Fruit fly (Drosophila melanogaster) whole organism, adult: Measurements from ENCODE around the gene cnc.

ENCODE experiments used
- CG11617 ChIP-seq: fragments of 200-800 bp; sonication (Bioruptor generic); optimal IDR thresholded peaks from 2 replicates; lab custom pipeline; 2017; ENCODE audit warnings: mild to moderate bottlenecking, missing biosample characterization, missing genetic modification reagents, missing genetic modification characterization
- CG12768 ChIP-seq: fragments of 200-800 bp; sonication (Bioruptor generic); optimal IDR thresholded peaks from 2 replicates; lab custom pipeline; 2017; ENCODE audit warnings: missing biosample characterization, missing genetic modification characterization, mild to moderate bottlenecking, moderate library complexity, missing genetic modification reagents
- CG14711 ChIP-seq: fragments of 200-800 bp; sonication (Bioruptor generic); optimal IDR thresholded peaks from 2 replicates; lab custom pipeline; 2018; ENCODE audit warnings: missing biosample characterization, mild to moderate bottlenecking, missing genetic modification characterization, moderate library complexity
- CG1620 ChIP-seq: fragments of 200-800 bp; sonication (Bioruptor generic); optimal IDR thresholded peaks from 2 replicates; lab custom pipeline; 2016; ENCODE audit warnings: missing biosample characterization, missing genetic modification characterization
- CG33017 ChIP-seq: fragments of 200-800 bp; sonication (Bioruptor generic); optimal IDR thresholded peaks from 2 replicates; lab custom pipeline; 2018; ENCODE audit warnings: missing biosample characterization, mild to moderate bottlenecking, missing genetic modification characterization, moderate library complexity
- CG5204 ChIP-seq: fragments of 200-800 bp; sonication (Bioruptor generic); optimal IDR thresholded peaks from 2 replicates; lab custom pipeline; 2016; ENCODE audit warnings: missing biosample characterization, missing genetic modification characterization
- CG7045 ChIP-seq: fragments of 200-800 bp; sonication (Bioruptor generic); optimal IDR thresholded peaks from 2 replicates; lab custom pipeline; 2017; ENCODE audit warnings: missing biosample characterization, mild to moderate bottlenecking, missing genetic modification characterization
- CG7101 ChIP-seq: fragments of 200-800 bp; sonication (Bioruptor generic); optimal IDR thresholded peaks from 2 replicates; lab custom pipeline; 2018; ENCODE audit warnings: missing biosample characterization, mild to moderate bottlenecking, missing genetic modification characterization, moderate library complexity
- Clk ChIP-seq: fragments of 200-800 bp; sonication (Bioruptor generic); optimal IDR thresholded peaks from 2 replicates; lab custom pipeline; 2017; ENCODE audit warnings: missing biosample characterization, missing genetic modification characterization
- Crg-1 ChIP-seq: fragments of 200-800 bp; sonication (Bioruptor generic); optimal IDR thresholded peaks from 2 replicates; lab custom pipeline; 2016; ENCODE audit warnings: missing biosample characterization, missing genetic modification characterization
- Hr96 ChIP-seq: fragments of 200-800 bp; sonication (Bioruptor generic); optimal IDR thresholded peaks from 2 replicates; lab custom pipeline; 2016; ENCODE audit warnings: missing biosample characterization, missing genetic modification characterization
- Mnt ChIP-seq: fragments of 200-800 bp; sonication (Bioruptor generic); optimal IDR thresholded peaks from 2 replicates; lab custom pipeline; 2016; ENCODE audit warnings: missing biosample characterization, mild to moderate bottlenecking, missing genetic modification characterization
- bab1 ChIP-seq: fragments of 200-800 bp; sonication (Bioruptor generic); optimal IDR thresholded peaks from 3 replicates; lab custom pipeline; 2019; ENCODE audit warnings: missing biosample characterization, mild to moderate bottlenecking, missing genetic modification characterization, moderate library complexity
- cic ChIP-seq: fragments of 200-800 bp; sonication (Bioruptor generic); optimal IDR thresholded peaks from 2 replicates; lab custom pipeline; 2017; ENCODE audit warnings: missing biosample characterization, mild to moderate bottlenecking, missing genetic modification characterization, moderate library complexity
- cnc ChIP-seq, 2 experiments: fragments of >200 bp; optimal IDR thresholded peaks; 2 replicates each; lab custom pipeline; 2017
- kay ChIP-seq: fragments of 200-800 bp; sonication (Bioruptor generic); peaks from one replicate; lab custom pipeline; 2016; ENCODE audit warnings: missing biosample characterization, missing genetic modification characterization, borderline replicate concordance
- ovo ChIP-seq: fragments of 200-800 bp; sonication (Bioruptor generic); optimal IDR thresholded peaks from 2 replicates; lab custom pipeline; 2016; ENCODE audit warnings: missing biosample characterization, missing genetic modification characterization
- pad ChIP-seq: fragments of 200-800 bp; sonication (Bioruptor generic); optimal IDR thresholded peaks from 3 replicates; lab custom pipeline; 2017; ENCODE audit warnings: missing biosample characterization, missing genetic modification characterization, mild to moderate bottlenecking, moderate library complexity, missing genetic modification reagents
- tj ChIP-seq: fragments of 200-800 bp; sonication (Bioruptor generic); optimal IDR thresholded peaks from 3 replicates; lab custom pipeline; 2017; ENCODE audit warnings: missing biosample characterization, mild to moderate bottlenecking, missing genetic modification characterization, moderate library complexity
- toe ChIP-seq: fragments of 200-800 bp; sonication (Bioruptor generic); optimal IDR thresholded peaks from 2 replicates; lab custom pipeline; 2016; ENCODE audit warnings: missing biosample characterization, missing genetic modification characterization

cnc gene

dm6 chr3R:23248853-23249573 is 22.5 kb upstream of the cnc start, which contains the start of gene CG4467:
Gene CG4467, minus strand, starts transcription at chr3R:23248903.
- TF ChIP-seq ovo (GFP tag; lab: Kevin White, UChicago) (no peak), bab1 (GFP tag; lab: Kevin White, UChicago) (no peak), pad (no peak), toe (GFP tag; lab: Kevin White, UChicago) (no peak), CG5204 (GFP tag; lab: Kevin White, UChicago) (no peak), Clk (GFP tag; lab: Kevin White, UChicago) (no peak), CG1620 (GFP tag; lab: Kevin White, UChicago) (no peak), kay (no peak), CG33017 (tag; lab: Kevin White, UChicago) (no peak), tj (no peak), Mnt (no peak), cnc (optimal IDR thresholded peaks at IDR 0.05; lab: Kevin White, UChicago) (no peak), CG14711 (tag; lab: Kevin White, UChicago) (no peak), CG12768 (GFP tag; lab: Kevin White, UChicago) (no peak), CG7045 (no peak)

DNA sequence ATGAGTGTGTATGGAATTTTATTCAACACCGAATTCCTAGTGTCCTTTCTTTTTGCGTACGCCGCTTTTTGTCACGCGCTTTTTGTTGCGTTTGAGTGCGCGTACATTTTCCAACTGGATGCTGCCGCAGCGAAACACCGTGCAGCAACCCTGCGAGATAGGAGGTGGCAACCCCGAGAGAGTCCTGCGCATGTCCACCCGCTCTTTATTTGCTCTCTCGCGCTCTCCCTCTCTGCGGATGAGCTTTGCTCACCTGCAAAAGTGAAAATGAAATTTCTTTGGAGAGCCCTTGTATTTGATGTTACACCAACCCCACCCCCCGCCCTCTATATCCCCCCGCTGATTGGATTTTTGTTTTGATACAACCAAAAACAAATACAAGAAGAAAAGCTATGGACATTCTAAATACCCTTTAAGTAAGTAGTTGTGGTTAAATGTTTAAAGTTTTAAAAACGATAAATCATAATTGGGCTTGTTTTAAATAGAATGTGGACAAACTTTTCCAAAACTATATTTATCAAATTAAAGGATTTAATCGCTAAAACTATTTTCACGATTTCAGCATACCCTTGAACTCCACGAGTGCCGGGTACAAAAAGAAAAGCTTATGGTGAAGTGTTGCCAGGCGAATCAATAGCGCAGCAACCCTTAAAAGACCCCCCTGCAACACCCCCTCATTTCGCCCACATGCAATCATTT is 13.6 kb upstream of the cnc start:
- TF ChIP-seq Hr96 (no peak), CG12768 (GFP tag; lab: Kevin White, UChicago) (no peak), CG33017 (tag; lab: Kevin White, UChicago) (peak; percentile 18), CG14711 (tag; lab: Kevin White, UChicago) (peak; percentile 85), kay (peak; percentile 25)

DNA sequence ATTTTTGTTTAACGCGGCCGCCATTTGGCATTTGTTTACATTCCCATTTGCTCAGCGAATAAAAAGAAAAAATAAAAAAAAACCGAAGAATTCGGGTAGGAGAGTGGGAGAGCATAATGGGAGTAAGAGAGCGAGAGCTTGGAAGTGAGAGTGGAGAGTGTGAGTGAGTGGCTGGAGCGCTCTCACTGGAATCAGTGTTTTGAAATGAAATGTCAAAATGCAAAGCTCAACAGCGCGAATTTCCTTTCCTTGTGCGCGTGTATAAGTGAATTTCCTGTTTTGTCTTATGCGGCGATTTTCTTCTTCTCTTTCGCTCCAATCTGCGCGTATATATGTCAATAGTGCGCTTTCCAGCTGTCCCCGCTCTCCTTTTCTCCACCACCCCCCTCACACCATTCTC is 12.5 kb upstream of the cnc start:
- TF ChIP-seq tj: no peak
- no peak for TF ChIP-seq CG33017 (tag; lab: Kevin White, UChicago)
- no peak for TF ChIP-seq CG12768 (GFP tag; lab: Kevin White, UChicago)
- no peak for TF ChIP-seq CG14711 (tag; lab: Kevin White, UChicago)
- no peak for TF ChIP-seq toe (GFP tag; lab: Kevin White, UChicago)
- TF ChIP-seq CG5204 (GFP tag; lab: Kevin White, UChicago): no peak
- TF ChIP-seq bab1 (GFP tag; lab: Kevin White, UChicago): no peak
- TF ChIP-seq CG7045: no peak
- TF ChIP-seq cic (GFP tag; lab: Kevin White, UChicago): no peak
- no peak for TF ChIP-seq Crg-1
- no peak for TF ChIP-seq ovo (GFP tag; lab: Kevin White, UChicago)
- TF ChIP-seq cnc (optimal IDR thresholded peaks at IDR 0.05; lab: Kevin White, UChicago): no peak
- TF ChIP-seq Clk (GFP tag; lab: Kevin White, UChicago): no peak
- TF ChIP-seq Hr96: no peak
- no peak for TF ChIP-seq CG7101 (tag; lab: Kevin White, UChicago)

DNA sequence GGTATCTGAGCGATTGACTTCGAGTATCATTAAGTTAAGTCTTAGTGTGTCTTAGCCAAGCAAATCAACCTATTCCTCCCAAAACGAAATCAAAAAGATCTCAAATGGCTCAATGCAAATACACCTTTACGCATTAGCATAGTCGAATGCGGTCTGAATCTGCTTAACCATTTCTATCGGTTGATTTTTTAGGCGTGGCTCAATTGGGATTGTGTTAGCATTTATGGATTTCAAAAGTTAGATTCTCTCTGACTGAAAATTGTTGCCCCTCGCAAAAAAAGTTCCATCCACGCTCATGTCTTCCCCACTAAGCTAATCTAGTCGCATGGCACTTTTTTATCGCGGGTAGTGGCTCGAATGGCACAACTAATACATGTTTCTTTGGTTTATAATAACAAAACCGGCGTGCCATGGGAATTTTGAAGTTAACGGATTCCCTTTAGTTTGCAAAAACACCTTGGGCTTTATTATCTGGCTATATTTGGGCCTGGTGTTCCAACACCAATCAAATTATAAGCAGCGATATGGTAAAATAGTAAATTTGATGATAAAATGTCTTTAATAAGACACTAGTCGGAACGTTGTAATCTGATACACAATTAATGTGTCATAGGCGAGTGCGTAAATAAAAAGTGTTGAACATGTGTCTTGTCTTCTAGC is 2.2 kb upstream of the cnc start:
- TF ChIP-seq Crg-1 (no peak), CG14711 (tag; lab: Kevin White, UChicago) (no peak), Clk (GFP tag; lab: Kevin White, UChicago) (no peak), cnc (optimal IDR thresholded peaks at IDR 0.05; lab: Kevin White, UChicago) (no peak), Mnt (no peak), CG33017 (tag; lab: Kevin White, UChicago) (no peak), CG7045 (no peak), CG5204 (GFP tag; lab: Kevin White, UChicago) (no peak), Hr96 (no peak), cic (GFP tag; lab: Kevin White, UChicago) (no peak), bab1 (GFP tag; lab: Kevin White, UChicago) (no peak), pad (no peak), CG12768 (GFP tag; lab: Kevin White, UChicago) (no peak), kay (no peak), CG11617 (GFP tag; lab: Kevin White, UChicago) (no peak), toe (GFP tag; lab: Kevin White, UChicago) (no peak), CG7101 (tag; lab: Kevin White, UChicago) (no peak), tj (no peak), CG1620 (GFP tag; lab: Kevin White, UChicago) (no peak)

dm6 chr3R:23225266-23225665 is 1.2 kb downstream of the cnc start:
- peak; percentile 9 for TF ChIP-seq pad
- TF ChIP-seq kay: peak; percentile 90
- TF ChIP-seq bab1 (GFP tag; lab: Kevin White, UChicago): no peak
- peak; percentile 59 for TF ChIP-seq Hr96
- TF ChIP-seq cic (GFP tag; lab: Kevin White, UChicago): peak; percentile 67
- TF ChIP-seq CG1620 (GFP tag; lab: Kevin White, UChicago): peak; percentile 52
- TF ChIP-seq CG5204 (GFP tag; lab: Kevin White, UChicago): no peak
- TF ChIP-seq ovo (GFP tag; lab: Kevin White, UChicago): peak; percentile 74
- peak; percentile 12 for TF ChIP-seq CG33017 (tag; lab: Kevin White, UChicago)
- peak; percentile 12 for TF ChIP-seq CG14711 (tag; lab: Kevin White, UChicago)
- peak; percentile 18 for TF ChIP-seq Clk (GFP tag; lab: Kevin White, UChicago)
- peak; percentile 46 for TF ChIP-seq CG11617 (GFP tag; lab: Kevin White, UChicago)
- TF ChIP-seq Crg-1: peak; percentile 57
- TF ChIP-seq Mnt: peak; percentile 32
- no peak for TF ChIP-seq tj
- TF ChIP-seq CG7101 (tag; lab: Kevin White, UChicago): peak; percentile 51
- peak; percentile 52 for TF ChIP-seq toe (GFP tag; lab: Kevin White, UChicago)
- TF ChIP-seq CG12768 (GFP tag; lab: Kevin White, UChicago): peak; percentile 76
- TF ChIP-seq cnc (optimal IDR thresholded peaks at IDR 0.05; lab: Kevin White, UChicago): no peak
- TF ChIP-seq CG7045: peak; percentile 51
